Worm (Caenorhabditis elegans): ENCODE data around the gene T25B9.3.
"Not testable (repeated sequence)": the region's sequence is repeated elsewhere in the genome, so short reads cannot be mapped to it uniquely, and the experiment has no call there.

T25B9.3 gene

DNA sequence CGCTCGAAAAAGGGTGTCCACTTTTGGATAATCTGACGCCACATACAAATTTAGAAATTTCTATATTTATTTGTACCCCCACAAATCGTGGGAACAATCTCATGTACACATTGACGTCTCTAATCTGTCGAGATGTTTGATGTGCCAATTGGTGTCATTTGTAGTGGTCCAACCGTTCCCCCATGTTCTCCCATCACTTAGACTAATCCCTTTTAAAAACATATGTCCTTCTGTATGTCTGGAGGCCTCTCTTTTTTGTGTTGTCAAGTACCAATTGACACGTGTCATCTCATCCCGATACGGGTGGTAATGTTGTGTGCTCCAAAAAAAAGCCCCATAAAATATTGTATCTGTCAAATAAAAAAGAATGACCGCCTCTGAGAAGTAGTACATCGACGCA, 757 bp downstream of the T25B9.3 start:
- TF ChIP-seq hlh-15 (tag; optimal IDR thresholded peaks at IDR 0.05) (no peak), unc-86 (tag; optimal IDR thresholded peaks at IDR 0.05) (no peak), ceh-18 (tag; optimal IDR thresholded peaks at IDR 0.05) (no peak), C38D4.7 (GFP tag; optimal IDR thresholded peaks at IDR 0.05) (no peak), rnt-1 (tag; optimal IDR thresholded peaks at IDR 0.05) (no peak), unc-55 (GFP tag; optimal IDR thresholded peaks at IDR 0.05) (no peak), K02D7.2 (tag; optimal IDR thresholded peaks at IDR 0.05) (no peak), nfya-1 (tag; optimal IDR thresholded peaks at IDR 0.05) (no peak), elt-4 (tag; optimal IDR thresholded peaks at IDR 0.05) (no peak), eyg-1 (tag; optimal IDR thresholded peaks at IDR 0.05) (no peak), dmd-4 (tag; optimal IDR thresholded peaks at IDR 0.05; ENCODE audit: borderline replicate concordance) (no peak), pax-1 (tag; optimal IDR thresholded peaks at IDR 0.05) (no peak), ceh-14 (tag; optimal IDR thresholded peaks at IDR 0.05) (no peak), pha-2 (tag; optimal IDR thresholded peaks at IDR 0.05) (no peak), pat-9 (tag; optimal IDR thresholded peaks at IDR 0.05) (no peak), zip-5 (tag; optimal IDR thresholded peaks at IDR 0.05) (no peak)

DNA sequence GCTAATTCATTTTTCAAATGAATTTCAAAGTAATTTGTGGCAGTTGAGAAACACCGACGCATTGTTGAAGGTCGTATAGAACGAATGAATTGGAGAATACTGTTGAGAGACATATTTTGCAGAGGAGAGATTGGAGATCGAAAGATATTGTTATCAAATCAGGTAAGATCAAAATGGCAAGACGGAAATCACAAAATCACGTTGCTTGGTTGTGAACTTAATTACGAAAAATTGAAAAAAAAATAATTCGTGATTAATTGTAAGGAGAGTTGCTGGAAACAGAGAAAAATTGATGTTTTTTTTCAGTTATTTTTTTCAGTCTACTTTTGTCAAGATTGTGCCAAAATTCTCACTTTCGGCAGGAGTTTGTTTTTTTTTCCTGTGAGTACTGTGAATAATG, 5.5 kb downstream of the T25B9.3 start, which contains the start of gene T25B9.1:
Gene T25B9.1, minus strand, starts transcription at position 101 of the 400 bp plus-strand sequence.
- TF ChIP-seq lim-6 (tag; optimal IDR thresholded peaks at IDR 0.05) (no peak), unc-86 (tag; optimal IDR thresholded peaks at IDR 0.05) (no peak)

DNA sequence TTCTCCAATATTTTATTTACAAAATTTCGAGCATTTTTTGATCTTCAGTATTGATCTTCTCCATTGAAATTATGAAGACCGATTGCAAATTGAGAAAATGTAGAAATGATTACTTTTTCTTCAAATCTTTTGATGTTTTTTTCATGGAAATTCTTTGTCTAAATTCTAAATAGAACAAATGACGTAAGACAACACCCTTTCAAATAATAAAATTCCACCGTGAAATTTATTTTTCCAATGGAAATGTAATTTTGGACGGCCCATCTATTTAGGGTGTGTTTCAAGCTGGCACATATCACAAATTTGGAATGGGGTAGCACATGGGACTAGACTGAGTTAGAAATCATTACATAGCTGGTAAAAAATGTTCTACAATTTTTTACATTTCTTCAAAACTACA, 7.2 kb downstream of the T25B9.3 start, which contains the start of gene T25B9.2:
Gene T25B9.2, minus strand, starts transcription at position 101 of the 400 bp plus-strand sequence.
- not testable (repeated sequence) for TF ChIP-seq ahr-1 (tag; optimal IDR thresholded peaks at IDR 0.05); hlh-13 (GFP tag; optimal IDR thresholded peaks at IDR 0.05); ceh-45 (GFP tag; IDR thresholded peaks at IDR 0.05)

DNA sequence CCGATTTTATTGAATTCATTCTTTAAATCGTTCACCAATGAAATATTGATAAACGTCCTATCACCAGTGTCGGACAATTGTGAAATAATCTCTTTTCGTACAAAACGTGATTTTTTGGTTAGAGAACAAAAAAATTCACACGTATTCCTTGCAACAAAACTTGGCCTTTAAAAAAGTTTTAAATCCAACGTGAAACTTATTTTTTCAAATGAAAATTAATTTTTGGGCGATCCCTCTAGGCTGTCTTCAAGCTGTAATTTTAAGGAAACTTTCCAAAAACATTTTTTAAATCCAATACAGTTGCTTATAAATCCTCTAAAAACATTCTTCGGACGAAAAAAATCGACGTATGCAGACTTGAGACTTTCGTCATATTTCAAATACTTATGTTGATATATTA, 10.1 kb downstream of the T25B9.3 start, which contains the start of gene T25B9.5:
Gene T25B9.5, minus strand, starts transcription at position 101 of the 400 bp plus-strand sequence.
- no peak for TF ChIP-seq fax-1 (tag; optimal IDR thresholded peaks at IDR 0.05)
- no peak for TF ChIP-seq pqm-1 (tag; optimal IDR thresholded peaks at IDR 0.05)
- no peak for TF ChIP-seq hlh-8 (tag; optimal IDR thresholded peaks at IDR 0.05)
- no peak for TF ChIP-seq pros-1 (tag; optimal IDR thresholded peaks at IDR 0.05)
- TF ChIP-seq lim-6 (tag; optimal IDR thresholded peaks at IDR 0.05), result no peak
- TF ChIP-seq npax-4 (tag; optimal IDR thresholded peaks at IDR 0.05), result no peak
- TF ChIP-seq elt-2 (tag; optimal IDR thresholded peaks at IDR 0.05), result no peak
- no peak for TF ChIP-seq ceh-22 (tag; optimal IDR thresholded peaks at IDR 0.05)
- no peak for TF ChIP-seq hlh-15 (tag; optimal IDR thresholded peaks at IDR 0.05)
- TF ChIP-seq gmeb-2 (tag; optimal IDR thresholded peaks at IDR 0.05), result no peak
- no peak for TF ChIP-seq F13H6.1 (tag; optimal IDR thresholded peaks at IDR 0.05)
- no peak for TF ChIP-seq ceh-34 (tag; optimal IDR thresholded peaks at IDR 0.05)
- no peak for TF ChIP-seq T23F11.4 (GFP tag; optimal IDR thresholded peaks at IDR 0.05)
- TF ChIP-seq tbx-2 (tag; optimal IDR thresholded peaks at IDR 0.05), result no peak
- no peak for TF ChIP-seq fkh-6 (tag; optimal IDR thresholded peaks at IDR 0.05)
- no peak for TF ChIP-seq fkh-10 (GFP tag; optimal IDR thresholded peaks at IDR 0.05)
- no peak for TF ChIP-seq ttx-3 (tag; optimal IDR thresholded peaks at IDR 0.05)

DNA sequence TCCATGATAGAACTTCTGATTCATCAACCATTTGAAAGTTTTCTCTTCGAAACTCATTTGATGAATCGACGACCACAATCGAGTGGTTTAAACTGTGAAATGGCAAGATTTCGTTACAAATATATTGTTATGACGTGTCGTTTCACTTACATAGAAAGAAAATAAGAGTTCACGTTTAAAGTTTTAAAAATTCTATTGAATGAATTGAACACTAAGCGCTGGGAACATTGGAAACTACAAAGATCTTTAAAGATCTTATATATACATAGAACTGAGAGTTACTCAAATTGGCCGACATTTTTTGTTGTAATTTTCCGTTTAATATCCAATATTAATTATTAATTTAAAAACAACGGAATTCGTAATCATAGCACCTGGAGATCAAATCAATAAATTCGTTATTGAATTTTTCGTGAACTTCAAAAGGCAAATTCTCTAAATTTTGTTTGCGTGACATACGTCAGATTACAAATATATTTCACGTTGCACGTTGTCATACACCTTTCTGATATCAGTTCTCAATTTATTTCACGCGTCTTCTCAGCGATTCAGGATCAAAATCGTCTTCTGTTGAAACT, 13.1 kb downstream of the T25B9.3 start, which contains the start of the genes T25B9.4 and T25B9.6:
Gene T25B9.4, minus strand, starts transcription at position 101 of the 578 bp plus-strand sequence.
Gene T25B9.6, plus strand, starts transcription at position 528 of the 578 bp plus-strand sequence.
- TF ChIP-seq hlh-30 (tag; optimal IDR thresholded peaks at IDR 0.05; ENCODE audit: insufficient read depth), result no peak
- TF ChIP-seq ceh-19 (GFP tag; optimal IDR thresholded peaks at IDR 0.05), result no peak
- no peak for TF ChIP-seq pag-3 (tag; optimal IDR thresholded peaks at IDR 0.05; ENCODE audit: borderline replicate concordance)
- TF ChIP-seq pros-1 (tag; optimal IDR thresholded peaks at IDR 0.05), result no peak
- no peak for TF ChIP-seq nfya-1 (tag; optimal IDR thresholded peaks at IDR 0.05)
- no peak for TF ChIP-seq fkh-6 (tag; optimal IDR thresholded peaks at IDR 0.05)
- no peak for TF ChIP-seq elt-2 (tag; optimal IDR thresholded peaks at IDR 0.05)

All from whole organism, late embryonic.